Worm (Caenorhabditis elegans) whole organism, L3 larva: ENCODE results near the gene fbxa-111.
"Not testable (repeated sequence)": the region's sequence is repeated elsewhere in the genome, so short reads cannot be mapped to it uniquely, and the experiment has no call there.

ENCODE experiments used
- R02D3.7 ChIP-seq: fragments of 150-350 bp; optimal IDR thresholded peaks from 2 replicates; lab custom pipeline; 2014; ENCODE audit warnings: missing biosample characterization, missing genetic modification characterization
- ZK546.5 ChIP-seq: sonication (generic microtip); optimal IDR thresholded peaks from 2 replicates; lab custom pipeline; 2017; ENCODE audit warnings: missing biosample characterization, missing genetic modification characterization
- aly-2 ChIP-seq: fragments of 150-350 bp; optimal IDR thresholded peaks from 2 replicates; lab custom pipeline; 2014; ENCODE audit warnings: missing biosample characterization, missing genetic modification characterization
- ama-1 ChIP-seq: fragments of 150-350 bp; optimal IDR thresholded peaks from 2 replicates; lab custom pipeline; 2018
- ceh-16 ChIP-seq: sonication (generic microtip); optimal IDR thresholded peaks from 2 replicates; lab custom pipeline; 2017; ENCODE audit warnings: missing biosample characterization, missing genetic modification characterization
- ceh-28 ChIP-seq: fragments of 150-350 bp; optimal IDR thresholded peaks from 2 replicates; lab custom pipeline; 2014; ENCODE audit warnings: missing biosample characterization, missing genetic modification reagents, missing genetic modification characterization
- ceh-82 ChIP-seq: fragments of 150-350 bp; optimal IDR thresholded peaks from 2 replicates; lab custom pipeline; 2014; ENCODE audit warnings: missing biosample characterization, missing genetic modification characterization
- ceh-9 ChIP-seq: sonication (generic microtip); optimal IDR thresholded peaks from 2 replicates; lab custom pipeline; 2018; ENCODE audit warnings: missing biosample characterization, missing genetic modification characterization
- daf-12 ChIP-seq: fragments of 150-350 bp; optimal IDR thresholded peaks from 2 replicates; lab custom pipeline; 2014; ENCODE audit warnings: missing biosample characterization, missing genetic modification reagents, missing genetic modification characterization
- elt-1 ChIP-seq: fragments of 150-350 bp; optimal IDR thresholded peaks from 2 replicates; lab custom pipeline; 2014; ENCODE audit warnings: missing biosample characterization, missing genetic modification characterization
- elt-3 ChIP-seq, 3 experiments: fragments of 150-350 bp in 1 of 3; sonication (generic microtip) in 2 of 3; optimal IDR thresholded peaks; 2 replicates in 2 of 3; 4 replicates in 1 of 3; lab custom pipeline; 2014 to 2017; ENCODE audit warnings: missing biosample characterization in 3 of 3, missing genetic modification characterization in 3 of 3
- fkh-10 ChIP-seq: sonication (generic microtip); optimal IDR thresholded peaks from 2 replicates; lab custom pipeline; 2017; ENCODE audit warnings: missing biosample characterization, missing genetic modification reagents, missing genetic modification characterization
- fos-1 ChIP-seq: fragments of 150-350 bp; optimal IDR thresholded peaks from 2 replicates; lab custom pipeline; 2014; ENCODE audit warnings: missing biosample characterization, missing genetic modification characterization
- hmg-11 ChIP-seq: sonication (generic microtip); optimal IDR thresholded peaks from 2 replicates; lab custom pipeline; 2016; ENCODE audit warnings: missing genetic modification characterization, missing compliant biosample characterization
- jun-1 ChIP-seq: fragments of 150-350 bp; optimal IDR thresholded peaks from 2 replicates; lab custom pipeline; 2014; ENCODE audit warnings: missing biosample characterization, missing genetic modification reagents, missing genetic modification characterization
- lin-39 ChIP-seq: fragments of 150-350 bp; optimal IDR thresholded peaks from 2 replicates; lab custom pipeline; 2018; ENCODE audit warnings: missing biosample characterization, missing genetic modification reagents, missing genetic modification characterization
- lsy-12 ChIP-seq: sonication (generic microtip); optimal IDR thresholded peaks from 2 replicates; lab custom pipeline; 2016; ENCODE audit warnings: mild to moderate bottlenecking, missing genetic modification characterization, missing compliant biosample characterization
- mdl-1 ChIP-seq: fragments of 150-350 bp; optimal IDR thresholded peaks from 2 replicates; lab custom pipeline; 2014; ENCODE audit warnings: missing biosample characterization, missing genetic modification characterization
- mml-1 ChIP-seq: fragments of 150-350 bp; sonication (generic microtip); optimal IDR thresholded peaks from 3 replicates; lab custom pipeline; 2014; ENCODE audit warnings: missing biosample characterization, missing genetic modification characterization
- nhr-11 ChIP-seq: fragments of 150-350 bp; optimal IDR thresholded peaks from 2 replicates; lab custom pipeline; 2014; ENCODE audit warnings: missing biosample characterization, missing genetic modification characterization
- nhr-12 ChIP-seq: fragments of 150-350 bp; optimal IDR thresholded peaks from 2 replicates; lab custom pipeline; 2014; ENCODE audit warnings: missing biosample characterization, missing genetic modification characterization
- nhr-23 ChIP-seq: fragments of 150-350 bp; optimal IDR thresholded peaks from 2 replicates; lab custom pipeline; 2014; ENCODE audit warnings: missing biosample characterization, missing genetic modification reagents, missing genetic modification characterization
- nhr-25 ChIP-seq: sonication (generic microtip); optimal IDR thresholded peaks from 2 replicates; lab custom pipeline; 2017; ENCODE audit warnings: missing biosample characterization, missing genetic modification characterization
- nhr-28 ChIP-seq: fragments of 150-350 bp; optimal IDR thresholded peaks from 2 replicates; lab custom pipeline; 2014; ENCODE audit warnings: missing biosample characterization, missing genetic modification characterization
- nhr-67 ChIP-seq: fragments of 150-350 bp; optimal IDR thresholded peaks from 2 replicates; lab custom pipeline; 2014; ENCODE audit warnings: missing biosample characterization, missing genetic modification characterization
- nhr-76 ChIP-seq: fragments of 150-350 bp; sonication (generic microtip); optimal IDR thresholded peaks from 5 replicates; lab custom pipeline; 2014; ENCODE audit warnings: missing biosample characterization, missing genetic modification characterization
- pha-4 ChIP-seq: fragments of 150-350 bp; optimal IDR thresholded peaks from 2 replicates; lab custom pipeline; 2014; ENCODE audit warnings: missing biosample characterization, missing genetic modification reagents, missing genetic modification characterization
- pqm-1 ChIP-seq: fragments of 150-350 bp; optimal IDR thresholded peaks from 2 replicates; lab custom pipeline; 2017; ENCODE audit warnings: missing biosample characterization, missing genetic modification characterization, inconsistent platforms
- sea-2 ChIP-seq: fragments of 150-350 bp; sonication (generic microtip); optimal IDR thresholded peaks from 4 replicates; lab custom pipeline; 2014; ENCODE audit warnings: missing biosample characterization, missing genetic modification reagents, missing genetic modification characterization
- skn-1 ChIP-seq: fragments of 150-350 bp; optimal IDR thresholded peaks from 2 replicates; lab custom pipeline; 2014; ENCODE audit warnings: missing biosample characterization, missing genetic modification characterization
- snpc-4 ChIP-seq: fragments of 150-350 bp; optimal IDR thresholded peaks from 2 replicates; lab custom pipeline; 2014; ENCODE audit warnings: missing biosample characterization, missing genetic modification characterization
- tbx-2 ChIP-seq: sonication (generic microtip); optimal IDR thresholded peaks from 2 replicates; lab custom pipeline; 2016; ENCODE audit warnings: mild to moderate bottlenecking, missing genetic modification characterization, missing compliant biosample characterization
- unc-62 ChIP-seq: fragments of 150-350 bp; sonication (generic microtip); optimal IDR thresholded peaks from 4 replicates; lab custom pipeline; 2014; ENCODE audit warnings: missing biosample characterization, missing genetic modification reagents, missing genetic modification characterization
- ztf-11 ChIP-seq: fragments of 150-350 bp; optimal IDR thresholded peaks from 2 replicates; lab custom pipeline; 2014; ENCODE audit warnings: missing biosample characterization, missing genetic modification characterization
- ztf-4 ChIP-seq: fragments of 150-350 bp; optimal IDR thresholded peaks from 2 replicates; lab custom pipeline; 2014; ENCODE audit warnings: missing biosample characterization, missing genetic modification characterization

fbxa-111 gene

DNA sequence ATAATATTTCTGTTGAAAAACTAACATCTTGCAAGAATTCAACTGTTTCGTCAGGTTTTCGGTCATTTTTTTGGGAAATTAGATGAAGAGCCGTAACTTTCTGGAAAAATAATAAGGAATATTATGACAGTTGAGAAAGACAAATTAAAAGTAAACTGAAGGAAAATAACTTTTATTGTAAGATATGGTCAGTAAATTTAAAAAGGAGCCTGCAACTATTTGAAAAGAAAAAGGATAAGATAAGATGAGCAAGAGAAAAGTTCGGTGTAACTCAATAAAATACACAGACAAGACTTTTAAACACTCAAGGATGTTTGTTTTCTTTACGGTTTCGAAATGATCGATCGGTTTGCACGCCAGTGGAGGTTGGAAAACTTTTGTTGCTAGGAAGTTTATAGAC, at the start of gene fbxa-111:
Gene fbxa-111 (minus strand): TSS at position 101 of the 400 bp plus-strand sequence.
- not testable (repeated sequence) for TF ChIP-seq sea-2; tbx-2 (tag; lab: Kevin White, UChicago); ceh-16

ce11 chrV:16992383-16992782, 42.9 kb upstream of the fbxa-111 start:
- TF ChIP-seq ceh-82 (tag; lab: Kevin White, UChicago) (no peak), ceh-16 (no peak), lsy-12 (no peak), fos-1 (no peak), mml-1 (tag; lab: Kevin White, UChicago) (no peak), fkh-10 (GFP tag; lab: Kevin White, UChicago) (no peak), nhr-11 (tag; lab: Kevin White, UChicago) (no peak), daf-12 (no peak), tbx-2 (tag; lab: Kevin White, UChicago) (no peak)
- TF ChIP-seq, all 47 proteins: peak for 0

ce11 chrV:16991734-16992133, 42.2 kb upstream of the fbxa-111 start, which contains the start of gene srz-95:
Gene srz-95, plus strand, starts transcription at chrV:16992034.
- TF ChIP-seq aly-2 (tag; lab: Kevin White, UChicago), result no peak
- no peak for TF ChIP-seq ceh-16
- no peak for TF ChIP-seq ceh-82 (tag; lab: Kevin White, UChicago)
- TF ChIP-seq elt-3 (tag; optimal IDR thresholded peaks at IDR 0.05; lab: Kevin White, UChicago), result no peak
- TF ChIP-seq skn-1, result no peak
- TF ChIP-seq ztf-4, result no peak
- no peak for TF ChIP-seq hmg-11 (tag; lab: Kevin White, UChicago)
- no peak for TF ChIP-seq nhr-76
- no peak for TF ChIP-seq nhr-25
- TF ChIP-seq snpc-4 (tag; lab: Kevin White, UChicago), result no peak
- TF ChIP-seq nhr-23 (tag; lab: Kevin White, UChicago), result no peak
- no peak for TF ChIP-seq ztf-11
- TF ChIP-seq lsy-12, result no peak
- TF ChIP-seq fos-1, result no peak
- no peak for TF ChIP-seq pqm-1 (tag; lab: Kevin White, UChicago)
- TF ChIP-seq pha-4 (tag; lab: Kevin White, UChicago), result no peak
- no peak for TF ChIP-seq nhr-28 (tag; lab: Kevin White, UChicago)
- no peak for TF ChIP-seq mdl-1 (tag; lab: Kevin White, UChicago)

ce11 chrV:16988614-16989013, 39.1 kb upstream of the fbxa-111 start, which contains the start of gene Y102A5C.27:
Gene Y102A5C.27, minus strand, starts transcription at chrV:16988714.
- no peak for TF ChIP-seq ceh-9 (tag; lab: Kevin White, UChicago)
- no peak for TF ChIP-seq elt-1 (tag; lab: Kevin White, UChicago)
- no peak for TF ChIP-seq fos-1
- no peak for TF ChIP-seq daf-12
- no peak for TF ChIP-seq skn-1
- TF ChIP-seq nhr-23 (tag; lab: Kevin White, UChicago), result no peak
- no peak for TF ChIP-seq aly-2 (tag; lab: Kevin White, UChicago)
- no peak for TF ChIP-seq fkh-10 (GFP tag; lab: Kevin White, UChicago)
- TF ChIP-seq ama-1, result no peak
- TF ChIP-seq jun-1 (tag; lab: Kevin White, UChicago), result no peak
- TF ChIP-seq nhr-12 (tag; lab: Kevin White, UChicago), result no peak
- no peak for TF ChIP-seq ztf-11
- TF ChIP-seq ceh-28 (tag; lab: Kevin White, UChicago), result no peak
- TF ChIP-seq pha-4 (tag; lab: Kevin White, UChicago), result no peak
- no peak for TF ChIP-seq elt-3 (tag; optimal IDR thresholded peaks at IDR 0.05; lab: Kevin White, UChicago)
- TF ChIP-seq, all 47 proteins: peak for 0

ce11 chrV:16987783-16988182, 38.3 kb upstream of the fbxa-111 start:
- no peak for TF ChIP-seq nhr-67
- TF ChIP-seq jun-1 (tag; lab: Kevin White, UChicago), result no peak
- no peak for TF ChIP-seq unc-62 (GFP tag; lab: Kevin White, UChicago)
- no peak for TF ChIP-seq hmg-11 (tag; lab: Kevin White, UChicago)
- TF ChIP-seq ZK546.5 (tag; lab: Kevin White, UChicago), result no peak
- TF ChIP-seq elt-1 (tag; lab: Kevin White, UChicago), result no peak
- no peak for TF ChIP-seq R02D3.7 (tag; lab: Kevin White, UChicago)
- no peak for TF ChIP-seq lin-39
- no peak for TF ChIP-seq nhr-28 (tag; lab: Kevin White, UChicago)
- TF ChIP-seq pqm-1 (tag; lab: Kevin White, UChicago), result no peak
- TF ChIP-seq ama-1, result no peak
